Worm (Caenorhabditis elegans) whole organism, L1 larva: Measurements from ENCODE around the gene lgg-3.

ENCODE experiments used
- C04F5.9 ChIP-seq: sonication (generic microtip); optimal IDR thresholded peaks from 2 replicates; lab custom pipeline; 2016; ENCODE audit warnings: missing genetic modification characterization, missing compliant biosample characterization
- C16A3.4 ChIP-seq: fragments of 150-350 bp; optimal IDR thresholded peaks from 2 replicates; lab custom pipeline; 2014; ENCODE audit warnings: missing biosample characterization, missing genetic modification characterization
- Y116A8C.19 ChIP-seq: sonication (generic microtip); optimal IDR thresholded peaks from 2 replicates; lab custom pipeline; 2016; ENCODE audit warnings: missing compliant biosample characterization, missing genetic modification characterization, borderline replicate concordance
- aha-1 ChIP-seq: fragments of 150-350 bp; optimal IDR thresholded peaks from 2 replicates; lab custom pipeline; 2014; ENCODE audit warnings: missing biosample characterization, missing genetic modification characterization
- alr-1 ChIP-seq: fragments of 200-800 bp; sonication (Bioruptor generic); optimal IDR thresholded peaks from 2 replicates; lab custom pipeline; 2018; ENCODE audit warnings: borderline replicate concordance, mild to moderate bottlenecking, missing genetic modification characterization, missing compliant biosample characterization
- aly-2 ChIP-seq: fragments of 150-350 bp; optimal IDR thresholded peaks from 2 replicates; lab custom pipeline; 2014; ENCODE audit warnings: missing biosample characterization, missing genetic modification characterization
- ama-1 ChIP-seq: fragments of 150-350 bp; optimal IDR thresholded peaks from 2 replicates; lab custom pipeline; 2014
- blmp-1 ChIP-seq: fragments of 150-350 bp; optimal IDR thresholded peaks from 2 replicates; lab custom pipeline; 2014; ENCODE audit warnings: missing biosample characterization, missing genetic modification characterization
- ceh-63 ChIP-seq: fragments of 200-800 bp; sonication (Bioruptor generic); optimal IDR thresholded peaks from 2 replicates; lab custom pipeline; 2018; ENCODE audit warnings: mild to moderate bottlenecking, missing genetic modification characterization, missing compliant biosample characterization
- ceh-82 ChIP-seq, 3 experiments: fragments of 150-350 bp in 1 of 3; sonication (generic microtip) in 2 of 3; optimal IDR thresholded peaks; 2 replicates each; lab custom pipeline; 2014 to 2017; ENCODE audit warnings: missing biosample characterization in 3 of 3, missing genetic modification characterization in 3 of 3
- ceh-88 ChIP-seq: fragments of 200-800 bp; sonication (Bioruptor generic); IDR thresholded peaks from 2 replicates; pipeline ENCODE4 v1.3.6; 2022; ENCODE audit warnings: missing genetic modification characterization, missing compliant biosample characterization
- ceh-90 ChIP-seq: sonication (generic microtip); optimal IDR thresholded peaks from 2 replicates; lab custom pipeline; 2016; ENCODE audit warnings: missing genetic modification characterization, missing compliant biosample characterization
- dpl-1 ChIP-seq, 3 experiments: fragments of 150-350 bp in 2 of 3; sonication (generic microtip) in 1 of 3; optimal IDR thresholded peaks; 2 replicates each; lab custom pipeline; 2014 to 2017; ENCODE audit warnings: missing biosample characterization in 3 of 3, missing genetic modification characterization in 3 of 3, missing genetic modification reagents in 3 of 3
- dsc-1 ChIP-seq: sonication (generic microtip); optimal IDR thresholded peaks from 2 replicates; lab custom pipeline; 2016; ENCODE audit warnings: mild to moderate bottlenecking, missing genetic modification characterization, missing compliant biosample characterization
- efl-1 ChIP-seq, 4 experiments: fragments of 150-350 bp; optimal IDR thresholded peaks in 3 of 4; peaks in 1 of 4; 1 replicate in 1 of 4; 2 replicates in 3 of 4; lab custom pipeline; 2014; ENCODE audit warnings: missing biosample characterization in 2 of 4, missing genetic modification characterization in 2 of 4, missing genetic modification reagents in 2 of 4
- efl-3 ChIP-seq: fragments of 200-800 bp; sonication (Bioruptor generic); optimal IDR thresholded peaks from 2 replicates; lab custom pipeline; 2018; ENCODE audit warnings: mild to moderate bottlenecking, missing genetic modification characterization, missing compliant biosample characterization
- egl-27 ChIP-seq, 2 experiments: fragments of 150-350 bp in 1 of 2; sonication (generic microtip); optimal IDR thresholded peaks; 3 replicates each; lab custom pipeline; 2017 to 2018; ENCODE audit warnings: missing biosample characterization in 2 of 2, missing genetic modification characterization in 2 of 2, missing genetic modification reagents in 2 of 2
- elt-3 ChIP-seq, 6 experiments: fragments of 150-350 bp in 1 of 6; sonication (generic microtip); optimal IDR thresholded peaks; 2 replicates each; lab custom pipeline; 2017 to 2018; ENCODE audit warnings: missing biosample characterization in 6 of 6, missing genetic modification characterization in 6 of 6, inconsistent platforms in 1 of 6
- fkh-4 ChIP-seq: sonication (generic microtip); optimal IDR thresholded peaks from 2 replicates; lab custom pipeline; 2016; ENCODE audit warnings: missing compliant biosample characterization, missing genetic modification characterization, borderline replicate concordance
- grh-1 ChIP-seq: fragments of 200-800 bp; sonication (Bioruptor generic); IDR thresholded peaks from 2 replicates; pipeline ENCODE4 v1.3.6; 2022; ENCODE audit warnings: missing genetic modification reagents, missing genetic modification characterization, missing compliant biosample characterization
- hlh-17 ChIP-seq: fragments of 200-800 bp; sonication (Bioruptor generic); optimal IDR thresholded peaks from 2 replicates; lab custom pipeline; 2018; ENCODE audit warnings: missing genetic modification characterization, mild to moderate bottlenecking, missing compliant biosample characterization, moderate library complexity, borderline replicate concordance
- hlh-4 ChIP-seq: sonication (generic microtip); optimal IDR thresholded peaks from 2 replicates; lab custom pipeline; 2016; ENCODE audit warnings: mild to moderate bottlenecking, missing genetic modification characterization, missing compliant biosample characterization
- hpl-2 ChIP-seq: fragments of 150-350 bp; optimal IDR thresholded peaks from 2 replicates; lab custom pipeline; 2014; ENCODE audit warnings: missing biosample characterization, missing genetic modification reagents, missing genetic modification characterization
- irx-1 ChIP-seq: sonication (generic microtip); optimal IDR thresholded peaks from 2 replicates; lab custom pipeline; 2016; ENCODE audit warnings: missing genetic modification characterization, missing compliant biosample characterization
- jun-1 ChIP-seq: fragments of 150-350 bp; optimal IDR thresholded peaks from 2 replicates; lab custom pipeline; 2014; ENCODE audit warnings: missing biosample characterization, missing genetic modification reagents, missing genetic modification characterization
- lin-15B ChIP-seq: fragments of 150-350 bp; sonication (generic microtip); optimal IDR thresholded peaks from 3 replicates; lab custom pipeline; 2014; ENCODE audit warnings: missing biosample characterization, missing genetic modification characterization
- lin-39 ChIP-seq: fragments of 150-350 bp; optimal IDR thresholded peaks from 2 replicates; lab custom pipeline; 2014; ENCODE audit warnings: missing biosample characterization, missing genetic modification reagents, missing genetic modification characterization
- lsy-2 ChIP-seq, 2 experiments: fragments of 150-350 bp; optimal IDR thresholded peaks; 2 replicates each; lab custom pipeline; 2014; ENCODE audit warnings: missing biosample characterization in 2 of 2, missing genetic modification characterization in 2 of 2
- mef-2 ChIP-seq: fragments of 150-350 bp; optimal IDR thresholded peaks from 2 replicates; lab custom pipeline; 2014; ENCODE audit warnings: missing biosample characterization, missing genetic modification characterization
- mep-1 ChIP-seq: fragments of 150-350 bp; optimal IDR thresholded peaks from 2 replicates; lab custom pipeline; 2014; ENCODE audit warnings: missing biosample characterization, missing genetic modification characterization
- nhr-11 ChIP-seq: fragments of 150-350 bp; optimal IDR thresholded peaks from 2 replicates; lab custom pipeline; 2014; ENCODE audit warnings: missing biosample characterization, missing genetic modification characterization
- nhr-12 ChIP-seq: sonication (generic microtip); optimal IDR thresholded peaks from 2 replicates; lab custom pipeline; 2017; ENCODE audit warnings: missing biosample characterization, missing genetic modification characterization
- nhr-20 ChIP-seq: sonication (generic microtip); optimal IDR thresholded peaks from 2 replicates; lab custom pipeline; 2016; ENCODE audit warnings: mild to moderate bottlenecking, missing genetic modification characterization, missing compliant biosample characterization
- nhr-237 ChIP-seq: fragments of 150-350 bp; optimal IDR thresholded peaks from 2 replicates; lab custom pipeline; 2014; ENCODE audit warnings: missing biosample characterization, missing genetic modification characterization
- nhr-47 ChIP-seq: sonication (generic microtip); optimal IDR thresholded peaks from 2 replicates; lab custom pipeline; 2016; ENCODE audit warnings: mild to moderate bottlenecking, missing genetic modification characterization, moderate library complexity, missing compliant biosample characterization
- nhr-76 ChIP-seq: sonication (generic microtip); optimal IDR thresholded peaks from 2 replicates; lab custom pipeline; 2017; ENCODE audit warnings: missing biosample characterization, missing genetic modification characterization
- nhr-77 ChIP-seq: fragments of 150-350 bp; optimal IDR thresholded peaks from 2 replicates; lab custom pipeline; 2014; ENCODE audit warnings: missing biosample characterization, missing genetic modification characterization
- nhr-84 ChIP-seq: sonication (generic microtip); optimal IDR thresholded peaks from 2 replicates; lab custom pipeline; 2017; ENCODE audit warnings: missing biosample characterization, missing genetic modification characterization
- nhr-85 ChIP-seq: sonication (generic microtip); peaks from one replicate; lab custom pipeline; 2016; ENCODE audit warnings: missing genetic modification characterization, inconsistent platforms, missing compliant biosample characterization
- nhr-90 ChIP-seq: sonication (generic microtip); optimal IDR thresholded peaks from 2 replicates; lab custom pipeline; 2016; ENCODE audit warnings: mild to moderate bottlenecking, missing genetic modification characterization, missing compliant biosample characterization; ENCODE audit not compliant: poor library complexity
- pag-3 ChIP-seq: sonication (generic microtip); optimal IDR thresholded peaks from 2 replicates; lab custom pipeline; 2017; ENCODE audit warnings: missing genetic modification characterization, mild to moderate bottlenecking, missing compliant biosample characterization, antibody characterized with exemption, borderline replicate concordance; ENCODE audit not compliant: insufficient read depth
- rnt-1 ChIP-seq: sonication (generic microtip); optimal IDR thresholded peaks from 2 replicates; lab custom pipeline; 2016; ENCODE audit warnings: mild to moderate bottlenecking, missing genetic modification characterization, moderate library complexity, missing compliant biosample characterization
- skn-1 ChIP-seq: fragments of 150-350 bp; optimal IDR thresholded peaks from 2 replicates; lab custom pipeline; 2014; ENCODE audit warnings: missing biosample characterization, missing genetic modification characterization
- snu-23 ChIP-seq: sonication (generic microtip); optimal IDR thresholded peaks from 2 replicates; lab custom pipeline; 2016; ENCODE audit warnings: missing genetic modification characterization, missing compliant biosample characterization
- sptf-1 ChIP-seq: fragments of 150-350 bp; optimal IDR thresholded peaks from 2 replicates; lab custom pipeline; 2014; ENCODE audit warnings: missing biosample characterization, missing genetic modification characterization
- tbx-2 ChIP-seq: sonication (generic microtip); optimal IDR thresholded peaks from 2 replicates; lab custom pipeline; 2016; ENCODE audit warnings: missing genetic modification characterization, missing compliant biosample characterization
- unc-130 ChIP-seq: fragments of 150-350 bp; optimal IDR thresholded peaks from 2 replicates; lab custom pipeline; 2017; ENCODE audit warnings: missing biosample characterization, missing genetic modification characterization, inconsistent platforms
- unc-30 ChIP-seq: sonication (generic microtip); optimal IDR thresholded peaks from 2 replicates; lab custom pipeline; 2017; ENCODE audit warnings: missing biosample characterization, missing genetic modification characterization
- unc-86 ChIP-seq: sonication (generic microtip); optimal IDR thresholded peaks from 2 replicates; lab custom pipeline; 2016; ENCODE audit warnings: missing genetic modification characterization, missing compliant biosample characterization
- xbp-1 ChIP-seq: sonication (generic microtip); optimal IDR thresholded peaks from 2 replicates; lab custom pipeline; 2016; ENCODE audit warnings: missing genetic modification characterization, missing compliant biosample characterization
- zag-1 ChIP-seq: fragments of 150-350 bp; optimal IDR thresholded peaks from 2 replicates; lab custom pipeline; 2014; ENCODE audit warnings: missing biosample characterization, missing genetic modification characterization
- zip-4 ChIP-seq: fragments of 200-800 bp; sonication (Bioruptor generic); optimal IDR thresholded peaks from 2 replicates; lab custom pipeline; 2018; ENCODE audit warnings: mild to moderate bottlenecking, missing genetic modification characterization, moderate library complexity, missing compliant biosample characterization
- ztf-11 ChIP-seq, 2 experiments: sonication (generic microtip); optimal IDR thresholded peaks; 2 replicates each; lab custom pipeline; 2016 to 2017; ENCODE audit warnings: missing genetic modification characterization in 2 of 2, missing biosample characterization in 1 of 2, missing compliant biosample characterization in 1 of 2
- ztf-4 ChIP-seq: fragments of 150-350 bp; optimal IDR thresholded peaks from 2 replicates; lab custom pipeline; 2014; ENCODE audit warnings: missing biosample characterization, missing genetic modification characterization

lgg-3 gene

ce11 chrIII:5688246-5688645 lies 9.6 kb downstream of the lgg-3 start (continued):
- no peak for TF ChIP-seq jun-1
- no peak for TF ChIP-seq ceh-88
- TF ChIP-seq nhr-84 (tag; lab: Kevin White, UChicago): no peak
- no peak for TF ChIP-seq ceh-63
- peak; percentile 49 for TF ChIP-seq nhr-47 (tag; lab: Kevin White, UChicago)
- TF ChIP-seq unc-30 (tag; lab: Kevin White, UChicago): no peak
- peak in 1 of 3 experiments; percentile 32 for TF ChIP-seq dpl-1 (GFP tag; optimal IDR thresholded peaks at IDR 0.05; lab: Kevin White, UChicago)
- no peak for TF ChIP-seq zip-4 (GFP tag; lab: Kevin White, UChicago)
- TF ChIP-seq egl-27 (tag; optimal IDR thresholded peaks at IDR 0.05; lab: Kevin White, UChicago): no peak
- TF ChIP-seq unc-130 (tag; lab: Kevin White, UChicago): no peak
- TF ChIP-seq aha-1: no peak
- TF ChIP-seq nhr-77 (tag; lab: Kevin White, UChicago): peak; percentile 47
- TF ChIP-seq Y116A8C.19: no peak
- no peak for TF ChIP-seq lin-15B (tag; lab: Kevin White, UChicago)
- no peak for TF ChIP-seq mef-2 (tag; lab: Kevin White, UChicago)
- no peak for TF ChIP-seq hlh-17 (GFP tag; lab: Kevin White, UChicago)
- TF ChIP-seq lin-39 (tag; lab: Kevin White, UChicago): no peak
- TF ChIP-seq alr-1 (tag; lab: Kevin White, UChicago): no peak
- no peak for TF ChIP-seq nhr-76 (tag; lab: Kevin White, UChicago)
- no peak for TF ChIP-seq nhr-85
- TF ChIP-seq fkh-4 (tag; lab: Kevin White, UChicago): no peak
- no peak for TF ChIP-seq dsc-1 (tag; lab: Kevin White, UChicago)
- peak in 1 of 2 experiments; percentile 30 for TF ChIP-seq ztf-11 (tag; optimal IDR thresholded peaks at IDR 0.05; lab: Kevin White, UChicago)
- TF ChIP-seq efl-3: no peak
- no peak for TF ChIP-seq blmp-1 (tag; lab: Kevin White, UChicago)
- TF ChIP-seq lsy-2 (tag; optimal IDR thresholded peaks at IDR 0.05; lab: Kevin White, UChicago): peak; percentile 22 to 67
- no peak for TF ChIP-seq grh-1 (GFP tag; lab: Robert Waterston, UW)
- TF ChIP-seq nhr-12 (tag; lab: Kevin White, UChicago): no peak
- no peak for TF ChIP-seq ama-1 (lab: Kevin White, UChicago)
- TF ChIP-seq ceh-82 (tag; optimal IDR thresholded peaks at IDR 0.05; lab: Kevin White, UChicago): peak in 2 of 3 experiments; percentile 47 to 64
- TF ChIP-seq efl-1 (optimal IDR thresholded peaks at IDR 0.05; lab: Kevin White, UChicago): peak; percentile 29 to 30
- no peak for TF ChIP-seq efl-1 (GFP tag; optimal IDR thresholded peaks at IDR 0.05 in 1 of 2; lab: Kevin White, UChicago)
- no peak for TF ChIP-seq irx-1
- no peak for TF ChIP-seq aly-2
- TF ChIP-seq skn-1 (tag; lab: Kevin White, UChicago): peak; percentile 35
- peak; percentile 7 for TF ChIP-seq unc-86 (tag; lab: Kevin White, UChicago)
- peak; percentile 55 for TF ChIP-seq snu-23 (GFP tag; lab: Kevin White, UChicago)
- TF ChIP-seq elt-3 (tag; optimal IDR thresholded peaks at IDR 0.05; lab: Kevin White, UChicago): no peak
- no peak for TF ChIP-seq hpl-2 (GFP tag; lab: Kevin White, UChicago)
- no peak for TF ChIP-seq hlh-4 (tag; lab: Kevin White, UChicago)
- TF ChIP-seq zag-1 (tag; lab: Kevin White, UChicago): no peak
- no peak for TF ChIP-seq nhr-237 (tag; lab: Kevin White, UChicago)
- no peak for TF ChIP-seq pag-3 (tag; lab: Kevin White, UChicago)
- TF ChIP-seq ztf-4 (tag; lab: Kevin White, UChicago): no peak
- peak; percentile 12 for TF ChIP-seq C16A3.4 (tag; lab: Kevin White, UChicago)
- TF ChIP-seq mep-1 (tag; lab: Kevin White, UChicago): peak; percentile 55
- no peak for TF ChIP-seq C04F5.9 (tag; lab: Kevin White, UChicago)
- TF ChIP-seq nhr-20 (tag; lab: Kevin White, UChicago): peak; percentile 34
- TF ChIP-seq nhr-90 (tag; lab: Kevin White, UChicago): no peak
- peak; percentile 42 for TF ChIP-seq tbx-2 (tag; lab: Kevin White, UChicago)
- TF ChIP-seq ceh-90 (tag; lab: Kevin White, UChicago): no peak
- peak; percentile 43 for TF ChIP-seq rnt-1 (tag; lab: Kevin White, UChicago)
- TF ChIP-seq xbp-1 (tag; lab: Kevin White, UChicago): peak; percentile 13
- no peak for TF ChIP-seq sptf-1 (tag; lab: Kevin White, UChicago)
- no peak for TF ChIP-seq nhr-11 (tag; lab: Kevin White, UChicago)
